Worm (Caenorhabditis elegans): ENCODE results near the gene K02C4.5.

ce11 chrII:8058769-8059168 lies 19.5 kb upstream of the K02C4.5 start, which contains the start of gene T05H10.8:
- no peak for TF ChIP-seq sox-4 (tag; optimal IDR thresholded peaks at IDR 0.05)
- TF ChIP-seq mep-1 (tag; optimal IDR thresholded peaks at IDR 0.05), result no peak
- TF ChIP-seq ztf-11 (tag; optimal IDR thresholded peaks at IDR 0.05), result no peak
- no peak for TF ChIP-seq sptf-1 (tag; optimal IDR thresholded peaks at IDR 0.05)
- no peak for TF ChIP-seq unc-62 (GFP tag; optimal IDR thresholded peaks at IDR 0.05)
- no peak for TF ChIP-seq C16A3.4 (tag; optimal IDR thresholded peaks at IDR 0.05)
- TF ChIP-seq ets-5 (GFP tag; IDR thresholded peaks at IDR 0.05), result no peak
- TF ChIP-seq egl-27 (tag; optimal IDR thresholded peaks at IDR 0.05), result no peak
- no peak for TF ChIP-seq Y116A8C.19 (tag; optimal IDR thresholded peaks at IDR 0.05; ENCODE audit: borderline replicate concordance)
- no peak for TF ChIP-seq elt-3 (tag; optimal IDR thresholded peaks at IDR 0.05)
- TF ChIP-seq ztf-4 (tag; optimal IDR thresholded peaks at IDR 0.05), result no peak
- no peak for TF ChIP-seq aha-1 (tag; optimal IDR thresholded peaks at IDR 0.05)
- TF ChIP-seq lin-35 (GFP tag; optimal IDR thresholded peaks at IDR 0.05), result no peak
- no peak for TF ChIP-seq unc-86 (tag; optimal IDR thresholded peaks at IDR 0.05)
